Fruit fly (Drosophila melanogaster): ENCODE results near the gene Cip4.

- TF ChIP-seq psq (optimal IDR thresholded peaks at IDR 0.05) (no peak), Dll (optimal IDR thresholded peaks at IDR 0.05) (no peak), pan (optimal IDR thresholded peaks at IDR 0.05) (no peak)
Observed at dm6 chr3L:4378895-4379294, 15.0 kb upstream of the Cip4 start.
